Worm (Caenorhabditis elegans) whole organism, L4 larva: ENCODE measurements around the gene unc-50.

ENCODE experiments used
- daf-19 ChIP-seq: fragments of 200-800 bp; sonication (Bioruptor generic); conservative IDR thresholded peaks from 2 replicates; pipeline ENCODE4 v1.3.6; 2022; ENCODE audit warnings: missing genetic modification characterization, missing compliant biosample characterization
- fos-1 ChIP-seq: fragments of 150-350 bp; optimal IDR thresholded peaks from 2 replicates; lab custom pipeline; 2014; ENCODE audit warnings: missing biosample characterization, missing genetic modification characterization
- mes-2 ChIP-seq: sonication (generic microtip); optimal IDR thresholded peaks from 2 replicates; lab custom pipeline; 2016; ENCODE audit warnings: missing genotype, mild to moderate bottlenecking, missing genetic modification characterization, missing compliant biosample characterization; ENCODE audit not compliant: poor library complexity, severe bottlenecking
- nhr-77 ChIP-seq: fragments of 150-350 bp; optimal IDR thresholded peaks from 2 replicates; lab custom pipeline; 2014; ENCODE audit warnings: missing biosample characterization, missing genetic modification characterization

ce11 chrIII:10293362-10293761, 24.6 kb downstream of the unc-50 start:
- TF ChIP-seq mes-2 (tag; lab: Kevin White, UChicago): no peak
- no peak for TF ChIP-seq fos-1 (tag; lab: Kevin White, UChicago)
- no peak for TF ChIP-seq daf-19
- TF ChIP-seq nhr-77 (tag; lab: Kevin White, UChicago): no peak
